Fruit fly (Drosophila melanogaster): ENCODE data around the gene CG42846.

Gene CG42846

DNA sequence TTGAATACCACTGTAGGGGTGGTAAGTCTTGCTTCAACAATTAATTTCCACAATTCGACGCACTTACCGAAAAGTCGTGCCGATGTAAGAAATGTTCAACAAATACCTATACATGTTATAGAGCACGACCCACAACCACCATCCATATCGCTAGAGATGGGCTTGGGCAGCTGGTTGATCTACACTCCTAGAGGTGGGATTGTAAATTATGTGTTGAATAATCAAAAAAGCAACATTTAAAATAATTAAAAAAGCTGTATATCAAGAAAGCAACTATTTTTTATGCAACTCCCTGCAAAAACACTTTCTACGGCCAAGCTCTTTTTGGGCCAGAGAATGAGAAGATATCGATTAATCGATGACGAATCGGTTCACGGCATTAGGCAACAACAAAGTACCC lies 47.2 kb downstream of the CG42846 start, which contains the start of the genes CG34140, Mkp and Mtch (continued):
- TF ChIP-seq sqz (GFP tag; optimal IDR thresholded peaks at IDR 0.05) (no peak), CG11456 (GFP tag; IDR thresholded peaks at IDR 0.05) (peak; percentile 82), CG31365 (tag; optimal IDR thresholded peaks at IDR 0.05) (no peak), zfh1 (GFP tag; IDR thresholded peaks at IDR 0.05) (peak; percentile 74), Atf6 (GFP tag; IDR thresholded peaks at IDR 0.05) (peak; percentile 78), CG1792 (GFP tag; optimal IDR thresholded peaks at IDR 0.05) (peak; percentile 85), CG7271 (tag; optimal IDR thresholded peaks at IDR 0.05) (peak; percentile 70), CG43689 (GFP tag; IDR thresholded peaks at IDR 0.05) (0 out of 2 replicates have a peak, but pooled peaks have one; percentile 29), CG4854 (GFP tag; optimal IDR thresholded peaks at IDR 0.05) (no peak), sug (tag; optimal IDR thresholded peaks at IDR 0.05) (no peak), pnt (GFP tag; optimal IDR thresholded peaks at IDR 0.05) (peak; percentile 77), exex (tag; optimal IDR thresholded peaks at IDR 0.05) (no peak), CG10147 (GFP tag; optimal IDR thresholded peaks at IDR 0.05) (no peak), unpg (GFP tag; optimal IDR thresholded peaks at IDR 0.05) (no peak), MBD-R2 (GFP tag; IDR thresholded peaks at IDR 0.05) (peak; percentile 95), CG18011 (GFP tag; optimal IDR thresholded peaks at IDR 0.05) (peak; percentile 92), onecut (GFP tag; IDR thresholded peaks at IDR 0.05) (no peak), dpn (GFP tag; optimal IDR thresholded peaks at IDR 0.05) (peak; percentile 91), chinmo (GFP tag; IDR thresholded peaks at IDR 0.05; ENCODE audit: partially characterized antibody) (peak; percentile 77; the same call in 2 of the 4 replicates), CG13123 (GFP tag; optimal IDR thresholded peaks at IDR 0.05) (peak; percentile 67), nom (GFP tag; optimal IDR thresholded peaks at IDR 0.05) (peak; percentile 7), CG17612 (GFP tag; IDR thresholded peaks at IDR 0.05) (no peak), CG10654 (GFP tag; optimal IDR thresholded peaks at IDR 0.05) (peak; percentile 84), CG12299 (tag; optimal IDR thresholded peaks at IDR 0.05) (peak; percentile 77), sim (GFP tag; IDR thresholded peaks at IDR 0.05) (no peak), ab (GFP tag; optimal IDR thresholded peaks at IDR 0.05) (peak; percentile 69), Dek (tag; optimal IDR thresholded peaks at IDR 0.05) (peak; percentile 76), CG18764 (GFP tag; optimal IDR thresholded peaks at IDR 0.05) (peak; percentile 72), Rx (GFP tag; IDR thresholded peaks at IDR 0.05) (peak; percentile 76), HmgZ (tag; optimal IDR thresholded peaks at IDR 0.05) (peak; percentile 84), Neu2 (GFP tag; optimal IDR thresholded peaks at IDR 0.05; ENCODE audit: borderline replicate concordance) (peak; percentile 60), CG8089 (GFP tag; optimal IDR thresholded peaks at IDR 0.05) (peak; percentile 75), pho (GFP tag; optimal IDR thresholded peaks at IDR 0.05) (peak; percentile 91), seq (GFP tag; IDR thresholded peaks at IDR 0.05) (peak; percentile 48; the same call in 1 of the 2 replicates), CG9817 (tag; optimal IDR thresholded peaks at IDR 0.05) (peak; percentile 88), CG7372 (GFP tag; IDR thresholded peaks at IDR 0.05) (peak; percentile 78), zfh2 (GFP tag; optimal IDR thresholded peaks at IDR 0.05) (peak; percentile 89), CG9727 (GFP tag; optimal IDR thresholded peaks at IDR 0.05) (peak; percentile 83), CG13775 (GFP tag; optimal IDR thresholded peaks at IDR 0.05) (peak; percentile 87), Hmx (GFP tag; optimal IDR thresholded peaks at IDR 0.05) (no peak), B-H2 (GFP tag; optimal IDR thresholded peaks at IDR 0.05) (no peak), HLH54F (GFP tag; optimal IDR thresholded peaks at IDR 0.05) (peak; percentile 94), hth (optimal IDR thresholded peaks at IDR 0.05) (no peak), CG10959 (GFP tag; IDR thresholded peaks at IDR 0.05) (peak; percentile 61; the same call in 1 of the 2 replicates), CG6854 (GFP tag; optimal IDR thresholded peaks at IDR 0.05) (no peak), HmgD (GFP tag; optimal IDR thresholded peaks at IDR 0.05) (peak; percentile 39), CG2199 (GFP tag; IDR thresholded peaks at IDR 0.05) (no peak), amos (GFP tag; IDR thresholded peaks at IDR 0.05; ENCODE audit: partially characterized antibody) (peak; percentile 89), grau (tag; optimal IDR thresholded peaks at IDR 0.05) (no peak), CG17568 (GFP tag; optimal IDR thresholded peaks at IDR 0.05) (no peak), bigmax (GFP tag; optimal IDR thresholded peaks at IDR 0.05) (no peak), p53 (GFP tag; optimal IDR thresholded peaks at IDR 0.05) (peak; percentile 70)

All from whole organism, embryonic.